Fruit fly (Drosophila melanogaster) whole organism, embryonic: ENCODE results near the gene CG9628.
A peak's percentile ranks its signal among the peaks of the same experiment; 100 is the strongest.

Experiments used
- Adf1 ChIP-seq: fragments of 200-800 bp; sonication (Bioruptor generic); IDR thresholded peaks from 2 replicates; pipeline ENCODE4 v1.3.6; 2022; ENCODE audit warnings: missing biosample characterization, missing genetic modification characterization
- Asciz ChIP-seq: fragments of 200-800 bp; sonication (Bioruptor generic); optimal IDR thresholded peaks from 2 replicates; lab custom pipeline; 2017; ENCODE audit warnings: missing biosample characterization, mild to moderate bottlenecking, missing genetic modification characterization, missing genetic modification reagents
- Blimp-1 ChIP-seq: fragments of 200-800 bp; sonication (Bioruptor generic); optimal IDR thresholded peaks from 3 replicates; lab custom pipeline; 2018; ENCODE audit warnings: missing biosample characterization, missing genetic modification characterization, mild to moderate bottlenecking, moderate library complexity, missing genetic modification reagents
- CG10565 ChIP-seq: fragments of 200-800 bp; sonication (Bioruptor generic); optimal IDR thresholded peaks from 3 replicates; lab custom pipeline; 2016; ENCODE audit warnings: missing biosample characterization, mild to moderate bottlenecking, missing genetic modification characterization
- CG12744 ChIP-seq: fragments of 200-800 bp; sonication (Bioruptor generic); optimal IDR thresholded peaks from 2 replicates; lab custom pipeline; 2016; ENCODE audit warnings: missing biosample characterization, missing genetic modification characterization
- CG15073 ChIP-seq: fragments of 200-800 bp; sonication (Bioruptor generic); optimal IDR thresholded peaks from 2 replicates; lab custom pipeline; 2016; ENCODE audit warnings: missing biosample characterization, missing genetic modification characterization
- CG17186 ChIP-seq: fragments of 200-800 bp; sonication (Bioruptor generic); optimal IDR thresholded peaks from 3 replicates; lab custom pipeline; 2017; ENCODE audit warnings: missing biosample characterization, missing genetic modification reagents, missing genetic modification characterization
- CG1792 ChIP-seq: fragments of 200-800 bp; sonication (Bioruptor generic); optimal IDR thresholded peaks from 2 replicates; lab custom pipeline; 2016; ENCODE audit warnings: missing biosample characterization, missing genetic modification characterization
- CG3065 ChIP-seq: fragments of 200-800 bp; sonication (Bioruptor generic); optimal IDR thresholded peaks from 2 replicates; lab custom pipeline; 2016; ENCODE audit warnings: missing biosample characterization, missing genetic modification characterization
- CG34376 ChIP-seq: fragments of 200-800 bp; sonication (Bioruptor generic); optimal IDR thresholded peaks from 2 replicates; lab custom pipeline; 2018; ENCODE audit warnings: missing biosample characterization, mild to moderate bottlenecking, missing genetic modification characterization
- CG3995 ChIP-seq: fragments of 200-800 bp; sonication (Bioruptor generic); optimal IDR thresholded peaks from 3 replicates; lab custom pipeline; 2016; ENCODE audit warnings: missing biosample characterization, missing genetic modification characterization
- CG4617 ChIP-seq: fragments of 200-800 bp; sonication (Bioruptor generic); optimal IDR thresholded peaks from 3 replicates; lab custom pipeline; 2016; ENCODE audit warnings: missing biosample characterization, missing genetic modification characterization, borderline replicate concordance
- CG5180 ChIP-seq: fragments of 200-800 bp; sonication (Bioruptor generic); optimal IDR thresholded peaks from 3 replicates; lab custom pipeline; 2017; ENCODE audit warnings: missing biosample characterization, missing genetic modification characterization, mild to moderate bottlenecking, moderate library complexity, missing genetic modification reagents
- CG6689 ChIP-seq: fragments of 200-800 bp; sonication (Bioruptor generic); IDR thresholded peaks from 2 replicates; pipeline ENCODE4 v1.3.6; 2022; ENCODE audit warnings: missing biosample characterization, missing genetic modification characterization
- CG7357 ChIP-seq: fragments of 200-800 bp; sonication (Bioruptor generic); IDR thresholded peaks from 3 replicates; pipeline ENCODE4 v1.3.6; 2022; ENCODE audit warnings: missing biosample characterization, missing genetic modification characterization
- CG8944 ChIP-seq: fragments of 200-800 bp; sonication (Bioruptor generic); optimal IDR thresholded peaks from 3 replicates; lab custom pipeline; 2016; ENCODE audit warnings: missing biosample characterization, missing genetic modification characterization
- CG9437 ChIP-seq: fragments of 200-800 bp; sonication (Bioruptor generic); optimal IDR thresholded peaks from 2 replicates; lab custom pipeline; 2018; ENCODE audit warnings: missing biosample characterization, mild to moderate bottlenecking, missing genetic modification characterization
- Dfd ChIP-seq, 2 experiments: fragments of >200 bp; optimal IDR thresholded peaks; 2 replicates each; lab custom pipeline; 2017; ENCODE audit warnings: missing biosample characterization in 2 of 2, missing genetic modification characterization in 2 of 2
- E2f2 ChIP-seq: fragments of 200-800 bp; sonication (Bioruptor generic); IDR thresholded peaks from 2 replicates; pipeline ENCODE4 v1.3.6; 2022; ENCODE audit warnings: missing biosample characterization, missing genetic modification characterization
- Eip74EF ChIP-seq, 2 experiments: fragments of 200-800 bp in 1 of 2; fragments of >200 bp in 1 of 2; sonication (Bioruptor generic) in 1 of 2; optimal IDR thresholded peaks; 2 replicates each; lab custom pipeline; 2017 to 2019; ENCODE audit warnings: missing biosample characterization in 2 of 2, missing genetic modification characterization in 2 of 2, mild to moderate bottlenecking in 1 of 2, moderate library complexity in 1 of 2
- Gug ChIP-seq: fragments of 200-800 bp; sonication (Bioruptor generic); IDR thresholded peaks from 4 replicates; pipeline ENCODE4 v1.3.6; 2022; ENCODE audit warnings: missing biosample characterization, missing genetic modification characterization
- Hr78 ChIP-seq, 2 experiments: fragments of 200-800 bp in 1 of 2; fragments of >200 bp in 1 of 2; sonication (Bioruptor generic) in 1 of 2; optimal IDR thresholded peaks; 2 replicates each; lab custom pipeline; 2017 to 2019; ENCODE audit warnings: missing biosample characterization in 2 of 2, missing genetic modification characterization in 2 of 2, mild to moderate bottlenecking in 1 of 2, moderate library complexity in 1 of 2
- Med ChIP-seq: fragments of 200-800 bp; sonication (Bioruptor generic); peaks from one replicate; lab custom pipeline; 2016; ENCODE audit warnings: missing biosample characterization, missing genetic modification characterization, mild to moderate bottlenecking, inconsistent platforms, moderate library complexity
- Nf-YB ChIP-seq: fragments of 200-800 bp; sonication (Bioruptor generic); optimal IDR thresholded peaks from 3 replicates; lab custom pipeline; 2019; ENCODE audit warnings: missing biosample characterization, mild to moderate bottlenecking, missing genetic modification characterization, moderate library complexity
- Ptx1 ChIP-seq: fragments of 200-800 bp; sonication (Bioruptor generic); IDR thresholded peaks from 2 replicates; pipeline ENCODE4 v1.3.6; 2022; ENCODE audit warnings: missing biosample characterization, missing genetic modification characterization
- Rfx ChIP-seq: fragments of 200-800 bp; sonication (Bioruptor generic); IDR thresholded peaks from 2 replicates; pipeline ENCODE4 v1.3.6; 2022; ENCODE audit warnings: missing biosample characterization, missing genetic modification characterization
- Sry-δ ChIP-seq: fragments of 200-800 bp; sonication (Bioruptor generic); optimal IDR thresholded peaks from 2 replicates; lab custom pipeline; 2016; ENCODE audit warnings: missing biosample characterization, missing genetic modification characterization
- YL-1 ChIP-seq: fragments of 200-800 bp; sonication (Bioruptor generic); optimal IDR thresholded peaks from 3 replicates; lab custom pipeline; 2017; ENCODE audit warnings: missing biosample characterization, mild to moderate bottlenecking, missing genetic modification characterization
- bowl ChIP-seq: fragments of 200-800 bp; sonication (Bioruptor generic); IDR thresholded peaks from 2 replicates; pipeline ENCODE4 v1.3.6; 2022; ENCODE audit warnings: missing biosample characterization, missing genetic modification characterization
- bsh ChIP-seq, 2 experiments: fragments of 200-800 bp; sonication (Bioruptor generic); optimal IDR thresholded peaks; 2 replicates each; lab custom pipeline; 2017 to 2018; ENCODE audit warnings: mild to moderate bottlenecking in 2 of 2, missing biosample characterization in 2 of 2, missing genetic modification characterization in 2 of 2, moderate library complexity in 1 of 2
- chif ChIP-seq, 2 experiments: fragments of 200-800 bp; sonication (Bioruptor generic); optimal IDR thresholded peaks; 3 replicates each; lab custom pipeline; 2016; ENCODE audit warnings: missing biosample characterization in 2 of 2, missing genetic modification characterization in 2 of 2
- dmrt99B ChIP-seq: fragments of 200-800 bp; sonication (Bioruptor generic); optimal IDR thresholded peaks from 2 replicates; lab custom pipeline; 2018; ENCODE audit warnings: missing biosample characterization, mild to moderate bottlenecking, missing genetic modification characterization, moderate library complexity
- ems ChIP-seq: fragments of 200-800 bp; sonication (Bioruptor generic); optimal IDR thresholded peaks from 3 replicates; lab custom pipeline; 2016; ENCODE audit warnings: missing biosample characterization, missing genetic modification characterization
- gcm ChIP-seq: fragments of 200-800 bp; sonication (Bioruptor generic); optimal IDR thresholded peaks from 2 replicates; lab custom pipeline; 2019; ENCODE audit warnings: missing biosample characterization, mild to moderate bottlenecking, missing genetic modification characterization, moderate library complexity
- gsb-n ChIP-seq: fragments of 200-800 bp; sonication (Bioruptor generic); optimal IDR thresholded peaks from 3 replicates; lab custom pipeline; 2018; ENCODE audit warnings: missing biosample characterization, mild to moderate bottlenecking, missing genetic modification characterization
- inv ChIP-seq: fragments of 200-800 bp; sonication (Bioruptor generic); IDR thresholded peaks from 2 replicates; pipeline ENCODE4 v1.3.6; 2022; ENCODE audit warnings: missing biosample characterization, missing genetic modification characterization; ENCODE audit not compliant: partially characterized antibody
- mirr ChIP-seq: fragments of 200-800 bp; sonication (Bioruptor generic); optimal IDR thresholded peaks from 3 replicates; lab custom pipeline; 2018; ENCODE audit warnings: missing biosample characterization, mild to moderate bottlenecking, missing genetic modification characterization
- nerfin-2 ChIP-seq: fragments of 200-800 bp; sonication (Bioruptor generic); IDR thresholded peaks from 2 replicates; pipeline ENCODE4 v1.3.6; 2022; ENCODE audit warnings: missing biosample characterization, missing genetic modification characterization; ENCODE audit not compliant: partially characterized antibody
- otp ChIP-seq: fragments of 200-800 bp; sonication (Bioruptor generic); IDR thresholded peaks from 3 replicates; pipeline ENCODE4, ENCODE4 v1.3.6; 2022; ENCODE audit warnings: missing biosample characterization, missing genetic modification characterization
- pan ChIP-seq, 4 experiments: fragments of >200 bp in 3 of 4; fragments of 200-800 bp in 1 of 4; sonication (Bioruptor generic) in 1 of 4; optimal IDR thresholded peaks in 3 of 4; IDR thresholded peaks in 1 of 4; 2 replicates each; pipeline versions ENCODE4 v1.3.6 to Lab custom; 2017 to 2022; ENCODE audit warnings: missing biosample characterization in 2 of 4, missing genetic modification characterization in 2 of 4, mixed read lengths in 1 of 4
- pb ChIP-seq: fragments of 200-800 bp; sonication (Bioruptor generic); optimal IDR thresholded peaks from 3 replicates; lab custom pipeline; 2016; ENCODE audit warnings: missing biosample characterization, missing genetic modification characterization
- pfk ChIP-seq: fragments of 200-800 bp; sonication (Bioruptor generic); optimal IDR thresholded peaks from 2 replicates; lab custom pipeline; 2018; ENCODE audit warnings: missing biosample characterization, mild to moderate bottlenecking, missing genetic modification characterization, moderate library complexity
- salm ChIP-seq: fragments of 200-800 bp; sonication (Bioruptor generic); optimal IDR thresholded peaks from 2 replicates; lab custom pipeline; 2018; ENCODE audit warnings: missing biosample characterization, mild to moderate bottlenecking, missing genetic modification characterization
- sim ChIP-seq: fragments of 200-800 bp; sonication (Bioruptor generic); IDR thresholded peaks from 2 replicates; pipeline ENCODE4 v1.3.6; 2022; ENCODE audit warnings: missing biosample characterization, missing genetic modification characterization
- sima ChIP-seq: fragments of 200-800 bp; sonication (Bioruptor generic); optimal IDR thresholded peaks from 2 replicates; lab custom pipeline; 2016; ENCODE audit warnings: missing biosample characterization, missing genetic modification characterization
- tap ChIP-seq: fragments of 200-800 bp; optimal IDR thresholded peaks from 3 replicates; lab custom pipeline; 2019; ENCODE audit warnings: missing biosample characterization, mild to moderate bottlenecking, missing genetic modification characterization, moderate library complexity
- ttk ChIP-seq: fragments of 200-800 bp; sonication (Bioruptor generic); IDR thresholded peaks from 2 replicates; pipeline ENCODE4 v2.1.2; 2022; ENCODE audit warnings: missing biosample characterization, missing genetic modification characterization
- unpg ChIP-seq: fragments of 200-800 bp; sonication (Bioruptor generic); optimal IDR thresholded peaks from 3 replicates; lab custom pipeline; 2018; ENCODE audit warnings: missing biosample characterization, mild to moderate bottlenecking, missing genetic modification characterization, moderate library complexity
- vfl ChIP-seq: fragments of 200-800 bp; sonication (Bioruptor generic); optimal IDR thresholded peaks from 2 replicates; lab custom pipeline; 2016; ENCODE audit warnings: missing biosample characterization, missing genetic modification characterization

CG9628 gene

dm6 chr3L:14652554-14652953, 30.0 kb downstream of the CG9628 start (continued):
- TF ChIP-seq CG3065 (GFP tag; lab: Kevin White, UChicago) (peak; percentile 41), Nf-YB (peak; percentile 72), vfl (no peak), Gug (GFP tag; lab: Robert Waterston, UW) (0 out of 4 replicates have a peak, but pooled peaks have one; percentile 32), Ptx1 (GFP tag; lab: Robert Waterston, UW) (peak; percentile 64; the same call in 1 of the 2 replicates), Blimp-1 (GFP tag; lab: Kevin White, UChicago) (peak; percentile 93), CG1792 (peak; percentile 41), pfk (GFP tag; lab: Kevin White, UChicago) (no peak), Rfx (GFP tag; lab: Robert Waterston, UW) (0 out of 2 replicates have a peak, but pooled peaks have one; percentile 13), CG7357 (GFP tag; lab: Robert Waterston, UW) (peak; percentile 50; the same call in 1 of the 3 replicates), mirr (GFP tag; lab: Kevin White, UChicago) (no peak), Hr78 (GFP tag; optimal IDR thresholded peaks at IDR 0.05; lab: Kevin White, UChicago) (peak in 1 of 2 experiments; percentile 64), Dfd (GFP tag; optimal IDR thresholded peaks at IDR 0.05; lab: Kevin White, UChicago) (no peak), CG9437 (GFP tag; lab: Kevin White, UChicago) (peak; percentile 36), salm (tag; lab: Kevin White, UChicago) (peak; percentile 66), otp (GFP tag; lab: Robert Waterston, UW) (peak; percentile 79; the same call in 2 of the 3 replicates), Eip74EF (GFP tag; optimal IDR thresholded peaks at IDR 0.05; lab: Kevin White, UChicago) (peak in 1 of 2 experiments; percentile 66), CG6689 (GFP tag; lab: Robert Waterston, UW) (peak; percentile 82), Adf1 (no peak), gcm (GFP tag; lab: Kevin White, UChicago) (peak; percentile 83), chif (GFP tag; optimal IDR thresholded peaks at IDR 0.05; lab: Kevin White, UChicago) (peak; percentile 84 to 89), CG10565 (GFP tag; lab: Kevin White, UChicago) (peak; percentile 48), gsb-n (tag; lab: Kevin White, UChicago) (peak; percentile 91), bowl (GFP tag; lab: Robert Waterston, UW) (no peak), pan (optimal IDR thresholded peaks at IDR 0.05; lab: Kevin White, UChicago) (no peak), pan (GFP tag; optimal IDR thresholded peaks at IDR 0.05 in 1 of 2, IDR thresholded peaks at IDR 0.05 in 1 of 2) (peak in 1 of 2 experiments; percentile 65), CG34376 (GFP tag; lab: Kevin White, UChicago) (no peak), CG12744 (GFP tag; lab: Kevin White, UChicago) (peak; percentile 37), unpg (peak; percentile 84), CG8944 (GFP tag; lab: Kevin White, UChicago) (peak; percentile 61), Med (peak; percentile 92), tap (tag; lab: Kevin White, UChicago) (peak; percentile 80), CG17186 (peak; percentile 17), ttk (GFP tag; lab: Robert Waterston, UW) (peak; percentile 56; the same call in 1 of the 2 replicates), YL-1 (GFP tag; lab: Kevin White, UChicago) (no peak), CG4617 (GFP tag; lab: Kevin White, UChicago) (peak; percentile 21), sima (peak; percentile 32), ems (peak; percentile 35), Sry-δ (peak; percentile 8), bsh (GFP tag; optimal IDR thresholded peaks at IDR 0.05; lab: Kevin White, UChicago) (peak; percentile 93 to 98), pb (GFP tag; lab: Kevin White, UChicago) (no peak), CG5180 (peak; percentile 8), nerfin-2 (GFP tag; lab: Robert Waterston, UW) (no peak), Asciz (GFP tag; lab: Kevin White, UChicago) (peak; percentile 69), inv (no peak), dmrt99B (tag; lab: Kevin White, UChicago) (peak; percentile 64), sim (peak; percentile 79; the same call in 1 of the 2 replicates), CG15073 (no peak), CG3995 (GFP tag; lab: Kevin White, UChicago) (no peak), E2f2 (peak; percentile 39; the same call in 1 of the 2 replicates)
